Fruit fly (Drosophila melanogaster) whole organism, embryonic: ENCODE results near the gene CG32832.
A peak's percentile ranks its signal among the peaks of the same experiment; 100 is the strongest.

Source experiments
- Bdp1 ChIP-seq: fragments of 200-800 bp; sonication (Bioruptor generic); optimal IDR thresholded peaks from 3 replicates; lab custom pipeline; 2016; ENCODE audit warnings: missing biosample characterization, missing genetic modification characterization
- Bgb ChIP-seq: fragments of 200-800 bp; sonication (Bioruptor generic); IDR thresholded peaks from 2 replicates; pipeline ENCODE4 v1.3.6; 2022; ENCODE audit warnings: missing biosample characterization, missing genetic modification characterization; ENCODE audit not compliant: partially characterized antibody
- CG11247 ChIP-seq: fragments of 200-800 bp; sonication (Bioruptor generic); IDR thresholded peaks from 2 replicates; pipeline ENCODE4 v1.3.6; 2022; ENCODE audit warnings: missing biosample characterization, missing genetic modification characterization
- CG11696 ChIP-seq: fragments of 200-800 bp; sonication (Bioruptor generic); IDR thresholded peaks from 2 replicates; pipeline ENCODE4 v1.3.6; 2022; ENCODE audit warnings: missing biosample characterization, missing genetic modification characterization
- CG12236 ChIP-seq: fragments of 200-800 bp; sonication (Bioruptor generic); optimal IDR thresholded peaks from 2 replicates; lab custom pipeline; 2016; ENCODE audit warnings: missing biosample characterization, missing genetic modification characterization
- CG1602 ChIP-seq: fragments of 200-800 bp; sonication (Bioruptor generic); optimal IDR thresholded peaks from 3 replicates; lab custom pipeline; 2016; ENCODE audit warnings: missing biosample characterization, missing genetic modification characterization
- CG18011 ChIP-seq: fragments of 200-800 bp; sonication (Bioruptor generic); optimal IDR thresholded peaks from 2 replicates; lab custom pipeline; 2017; ENCODE audit warnings: missing biosample characterization, missing genetic modification characterization, mild to moderate bottlenecking, moderate library complexity, missing genotype
- CG18619 ChIP-seq: fragments of 200-800 bp; sonication (Bioruptor generic); optimal IDR thresholded peaks from 3 replicates; lab custom pipeline; 2017; ENCODE audit warnings: missing biosample characterization, mild to moderate bottlenecking, missing genetic modification characterization
- CG18764 ChIP-seq: fragments of 200-800 bp; sonication (Bioruptor generic); optimal IDR thresholded peaks from 3 replicates; lab custom pipeline; 2016; ENCODE audit warnings: missing biosample characterization, missing genetic modification characterization
- CG2120 ChIP-seq: fragments of 200-800 bp; sonication (Bioruptor generic); optimal IDR thresholded peaks from 3 replicates; lab custom pipeline; 2016; ENCODE audit warnings: missing biosample characterization, missing genetic modification characterization
- CG2875 ChIP-seq: fragments of 200-800 bp; sonication (Bioruptor generic); optimal IDR thresholded peaks from 2 replicates; lab custom pipeline; 2017; ENCODE audit warnings: missing biosample characterization, mild to moderate bottlenecking, missing genetic modification characterization, missing genetic modification reagents
- CG31224 ChIP-seq: fragments of 200-800 bp; sonication (Bioruptor generic); IDR thresholded peaks from 2 replicates; pipeline ENCODE4 v1.3.6; 2022; ENCODE audit warnings: missing biosample characterization, missing genetic modification characterization
- CG8478 ChIP-seq: fragments of >200 bp; optimal IDR thresholded peaks from 2 replicates; lab custom pipeline; 2018
- CG9437 ChIP-seq: fragments of 200-800 bp; sonication (Bioruptor generic); optimal IDR thresholded peaks from 2 replicates; lab custom pipeline; 2018; ENCODE audit warnings: missing biosample characterization, mild to moderate bottlenecking, missing genetic modification characterization
- CG9876 ChIP-seq: fragments of 200-800 bp; sonication (Bioruptor generic); optimal IDR thresholded peaks from 2 replicates; lab custom pipeline; 2016; ENCODE audit warnings: missing biosample characterization, missing genetic modification characterization
- Eip74EF ChIP-seq, 2 experiments: fragments of 200-800 bp in 1 of 2; fragments of >200 bp in 1 of 2; sonication (Bioruptor generic) in 1 of 2; optimal IDR thresholded peaks; 2 replicates each; lab custom pipeline; 2017 to 2019; ENCODE audit warnings: missing biosample characterization in 2 of 2, missing genetic modification characterization in 2 of 2, mild to moderate bottlenecking in 1 of 2, moderate library complexity in 1 of 2
- Ets97D ChIP-seq: fragments of 200-800 bp; sonication (Bioruptor generic); optimal IDR thresholded peaks from 3 replicates; lab custom pipeline; 2016; ENCODE audit warnings: missing biosample characterization, missing genetic modification characterization
- Med ChIP-seq: fragments of 200-800 bp; sonication (Bioruptor generic); peaks from one replicate; lab custom pipeline; 2016; ENCODE audit warnings: missing biosample characterization, missing genetic modification characterization, mild to moderate bottlenecking, inconsistent platforms, moderate library complexity
- Mes4 ChIP-seq: fragments of 200-800 bp; sonication (Bioruptor generic); optimal IDR thresholded peaks from 2 replicates; lab custom pipeline; 2016; ENCODE audit warnings: missing biosample characterization, missing genetic modification characterization
- NC2β ChIP-seq: fragments of 200-800 bp; sonication (Bioruptor generic); optimal IDR thresholded peaks from 2 replicates; lab custom pipeline; 2016; ENCODE audit warnings: missing biosample characterization, missing genetic modification characterization
- Nf-YA ChIP-seq: fragments of 200-800 bp; sonication (Bioruptor generic); IDR thresholded peaks from 2 replicates; pipeline ENCODE4 v1.3.6; 2022; ENCODE audit warnings: missing biosample characterization, missing genetic modification characterization
- Pdp1 ChIP-seq, 2 experiments: fragments of 200-800 bp; sonication (Bioruptor generic); optimal IDR thresholded peaks; 3 replicates each; lab custom pipeline; 2016; ENCODE audit warnings: missing biosample characterization in 2 of 2, missing genetic modification characterization in 2 of 2, mild to moderate bottlenecking in 1 of 2, moderate library complexity in 1 of 2
- Ravus ChIP-seq: fragments of 200-800 bp; sonication (Bioruptor generic); IDR thresholded peaks from 2 replicates; pipeline ENCODE4 v1.3.6; 2022; ENCODE audit warnings: missing biosample characterization, missing genetic modification characterization
- Sin3A ChIP-seq: fragments of >200 bp; optimal IDR thresholded peaks from 2 replicates; lab custom pipeline; 2018
- ci ChIP-seq: fragments of 200-800 bp; sonication (Bioruptor generic); IDR thresholded peaks from 3 replicates; pipeline ENCODE4 v1.3.6; 2022; ENCODE audit warnings: missing biosample characterization, missing genetic modification characterization
- dati ChIP-seq: fragments of 200-800 bp; sonication (Bioruptor generic); IDR thresholded peaks from 2 replicates; pipeline ENCODE4 v1.3.6; 2022; ENCODE audit warnings: missing biosample characterization, missing genetic modification characterization
- dimm ChIP-seq: fragments of 200-800 bp; sonication (Bioruptor generic); IDR thresholded peaks from 2 replicates; pipeline ENCODE4 v1.3.6; 2022; ENCODE audit warnings: missing biosample characterization, missing genetic modification characterization
- dmrt11E ChIP-seq: fragments of 200-800 bp; sonication (Bioruptor generic); optimal IDR thresholded peaks from 3 replicates; lab custom pipeline; 2018; ENCODE audit warnings: missing biosample characterization, mild to moderate bottlenecking, missing genetic modification characterization, moderate library complexity
- emc ChIP-seq: fragments of 200-800 bp; sonication (Bioruptor generic); optimal IDR thresholded peaks from 2 replicates; lab custom pipeline; 2016; ENCODE audit warnings: missing biosample characterization, missing genetic modification characterization
- knrl ChIP-seq: fragments of 200-800 bp; sonication (Bioruptor generic); IDR thresholded peaks from 3 replicates; pipeline ENCODE4 v1.3.6; 2022; ENCODE audit warnings: missing biosample characterization, missing genetic modification characterization; ENCODE audit not compliant: partially characterized antibody
- odd ChIP-seq: fragments of 200-800 bp; sonication (Bioruptor generic); optimal IDR thresholded peaks from 2 replicates; lab custom pipeline; 2017; ENCODE audit warnings: missing biosample characterization, mild to moderate bottlenecking, missing genetic modification characterization
- pnt ChIP-seq: fragments of 200-800 bp; sonication (Bioruptor generic); optimal IDR thresholded peaks from 3 replicates; lab custom pipeline; 2016; ENCODE audit warnings: missing biosample characterization, missing genetic modification characterization
- ttk ChIP-seq: fragments of 200-800 bp; sonication (Bioruptor generic); IDR thresholded peaks from 2 replicates; pipeline ENCODE4 v2.1.2; 2022; ENCODE audit warnings: missing biosample characterization, missing genetic modification characterization

CG32832 gene

DNA sequence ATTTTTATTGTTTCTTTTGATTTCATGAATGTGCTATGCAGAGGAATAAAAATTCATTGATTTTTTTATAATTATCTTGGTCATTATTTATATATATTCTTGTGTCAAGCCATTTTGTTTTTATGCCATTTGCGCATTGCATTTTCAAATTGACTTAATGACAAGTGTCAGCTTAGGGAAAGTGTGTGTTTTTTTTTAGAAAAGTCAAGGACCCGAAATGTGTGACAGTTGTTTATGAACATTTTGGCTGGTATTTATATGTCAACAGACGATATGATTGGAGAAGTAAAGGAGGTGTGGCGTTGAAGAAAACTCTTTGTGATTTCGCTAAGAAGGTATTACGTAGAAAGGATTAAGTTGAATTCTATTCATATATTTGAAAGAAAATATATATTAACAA lies 41.4 kb downstream of the CG32832 start, which contains the start of the genes SclA and SclB:
TSS of gene SclA (plus strand) at position 301 of the 400 bp plus-strand sequence.
TSS of gene SclB (plus strand) at position 301 of the 400 bp plus-strand sequence.
- TF ChIP-seq dati (GFP tag; lab: Robert Waterston, UW): no peak
- no peak for TF ChIP-seq emc
- TF ChIP-seq CG18619 (GFP tag; lab: Kevin White, UChicago): no peak
- no peak for TF ChIP-seq CG2120
- TF ChIP-seq CG12236 (GFP tag; lab: Kevin White, UChicago): no peak
- TF ChIP-seq Ravus: no peak
- TF ChIP-seq ci (GFP tag; lab: Robert Waterston, UW): no peak
- no peak for TF ChIP-seq CG8478 (lab: Kevin White, UChicago)
- TF ChIP-seq Ets97D (GFP tag; lab: Kevin White, UChicago): no peak
- TF ChIP-seq NC2β (GFP tag; lab: Kevin White, UChicago): no peak

DNA sequence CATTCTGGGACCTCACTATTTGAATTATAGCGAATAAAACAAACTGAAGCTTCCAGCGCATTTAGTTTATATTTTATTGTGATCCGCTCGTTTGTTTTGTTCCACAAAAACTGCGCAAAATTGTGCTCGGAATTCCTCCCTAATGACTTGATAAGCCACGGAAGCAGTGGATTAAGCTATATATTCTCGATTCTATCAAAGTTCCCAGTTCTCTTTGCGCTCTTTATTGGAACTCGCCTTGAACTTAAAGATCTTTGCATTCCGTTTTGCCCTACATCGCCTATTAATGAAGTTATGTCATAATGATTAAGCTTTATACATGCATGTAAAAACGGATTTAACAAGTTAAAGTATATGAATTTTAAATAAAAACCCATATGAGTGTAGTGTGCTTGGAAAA lies 41.9 kb downstream of the CG32832 start, which contains the start of gene Nepl9:
TSS of gene Nepl9 (minus strand) at position 101 of the 400 bp plus-strand sequence.
- no peak for TF ChIP-seq CG11696 (GFP tag; lab: Robert Waterston, UW)
- no peak for TF ChIP-seq Bgb (GFP tag; lab: Robert Waterston, UW)
- no peak for TF ChIP-seq CG1602
- TF ChIP-seq dmrt11E (tag; lab: Kevin White, UChicago): no peak
- no peak for TF ChIP-seq CG9876 (GFP tag; lab: Kevin White, UChicago)
- no peak for TF ChIP-seq CG2875 (GFP tag; lab: Kevin White, UChicago)
- TF ChIP-seq CG18011: no peak
- TF ChIP-seq Pdp1 (GFP tag; optimal IDR thresholded peaks at IDR 0.05; lab: Kevin White, UChicago): peak in 1 of 2 experiments; percentile 5
- TF ChIP-seq Bdp1: no peak

DNA sequence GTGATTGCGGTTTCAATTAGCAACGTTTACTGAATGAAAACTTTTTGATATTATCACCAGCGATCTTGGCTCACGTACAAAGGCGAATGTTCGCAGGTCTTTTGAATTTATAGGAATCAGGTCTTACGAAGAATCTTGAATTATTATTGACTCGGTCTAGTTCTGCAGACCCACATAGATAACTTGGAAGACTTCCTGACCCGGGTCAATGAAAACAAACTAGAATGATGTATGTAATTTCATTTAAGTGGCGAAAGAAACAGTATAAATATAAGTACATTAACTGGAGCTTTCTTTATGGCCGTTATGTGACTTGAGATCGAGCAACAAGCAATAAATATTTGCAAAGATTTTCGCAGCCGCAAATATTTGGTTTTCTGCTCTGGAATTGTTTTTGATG lies 44.7 kb downstream of the CG32832 start, which contains the start of gene CG13282:
TSS of gene CG13282 (minus strand) at position 101 of the 400 bp plus-strand sequence.
- TF ChIP-seq knrl (GFP tag; lab: Robert Waterston, UW) (no peak), dimm (no peak), CG9437 (no peak), Eip74EF (GFP tag; optimal IDR thresholded peaks at IDR 0.05; lab: Kevin White, UChicago) (no peak), Med (GFP tag; lab: Kevin White, UChicago) (no peak), Nf-YA (GFP tag; lab: Robert Waterston, UW) (no peak), CG18764 (no peak), pnt (GFP tag; lab: Kevin White, UChicago) (no peak), ttk (GFP tag; lab: Robert Waterston, UW) (no peak), odd (GFP tag; lab: Kevin White, UChicago) (no peak), Mes4 (no peak), CG11247 (GFP tag; lab: Robert Waterston, UW) (no peak), CG31224 (GFP tag; lab: Robert Waterston, UW) (no peak), Sin3A (lab: Kevin White, UChicago) (no peak)
